Worm (Caenorhabditis elegans): ENCODE measurements around the gene Y37E11AL.9.

Gene Y37E11AL.9

ce11 chrIV:3667796-3668195 is 32.7 kb downstream of the Y37E11AL.9 start:
- TF ChIP-seq nhr-77 (tag; optimal IDR thresholded peaks at IDR 0.05) (no peak), unc-55 (GFP tag; optimal IDR thresholded peaks at IDR 0.05) (no peak), nhr-129 (tag; optimal IDR thresholded peaks at IDR 0.05) (no peak), dmd-4 (tag; optimal IDR thresholded peaks at IDR 0.05) (no peak), nhr-21 (tag; optimal IDR thresholded peaks at IDR 0.05) (no peak), elt-1 (tag; optimal IDR thresholded peaks at IDR 0.05) (no peak), nhr-10 (tag; optimal IDR thresholded peaks at IDR 0.05) (no peak), ZK546.5 (tag; optimal IDR thresholded peaks at IDR 0.05) (no peak), lin-13 (GFP tag; optimal IDR thresholded peaks at IDR 0.05) (no peak), nhr-6 (tag; optimal IDR thresholded peaks at IDR 0.05) (no peak), nhr-25 (tag; optimal IDR thresholded peaks at IDR 0.05) (no peak), egl-27 (tag; optimal IDR thresholded peaks at IDR 0.05) (no peak), unc-39 (tag; optimal IDR thresholded peaks at IDR 0.05) (no peak), sem-4 (tag; optimal IDR thresholded peaks at IDR 0.05) (no peak), peb-1 (tag; optimal IDR thresholded peaks at IDR 0.05) (no peak), mbf-1 (tag; optimal IDR thresholded peaks at IDR 0.05) (no peak), mdl-1 (tag; optimal IDR thresholded peaks at IDR 0.05) (no peak), alr-1 (tag; optimal IDR thresholded peaks at IDR 0.05) (no peak), lin-39 (tag; optimal IDR thresholded peaks at IDR 0.05) (no peak), nhr-12 (tag; optimal IDR thresholded peaks at IDR 0.05) (no peak)

- TF ChIP-seq crh-2 (tag; optimal IDR thresholded peaks at IDR 0.05), result no peak
Measured at ce11 chrIV:3666543-3666942, 33.9 kb downstream of the Y37E11AL.9 start.

ce11 chrIV:3665089-3665488 is 35.4 kb downstream of the Y37E11AL.9 start:
- TF ChIP-seq elt-1 (tag; optimal IDR thresholded peaks at IDR 0.05) (no peak), ztf-4 (tag; optimal IDR thresholded peaks at IDR 0.05) (no peak), unc-39 (tag; optimal IDR thresholded peaks at IDR 0.05) (no peak), gmeb-1 (tag; optimal IDR thresholded peaks at IDR 0.05) (no peak), sma-3 (GFP tag; optimal IDR thresholded peaks at IDR 0.05) (no peak), nhr-237 (tag; optimal IDR thresholded peaks at IDR 0.05) (no peak), C34F6.9 (tag; optimal IDR thresholded peaks at IDR 0.05) (no peak)

- TF ChIP-seq zag-1 (tag; optimal IDR thresholded peaks at IDR 0.05) (no peak), nhr-12 (tag; optimal IDR thresholded peaks at IDR 0.05) (no peak), mab-5 (tag; optimal IDR thresholded peaks at IDR 0.05) (no peak), nhr-129 (tag; optimal IDR thresholded peaks at IDR 0.05) (no peak), ceh-82 (tag; optimal IDR thresholded peaks at IDR 0.05) (no peak)
Measured at ce11 chrIV:3662863-3663262, 37.6 kb downstream of the Y37E11AL.9 start.

- TF ChIP-seq egl-27 (tag; optimal IDR thresholded peaks at IDR 0.05) (no peak), nhr-11 (tag; optimal IDR thresholded peaks at IDR 0.05) (no peak), ceh-82 (tag; optimal IDR thresholded peaks at IDR 0.05) (no peak), elt-1 (tag; optimal IDR thresholded peaks at IDR 0.05) (no peak), blmp-1 (tag; optimal IDR thresholded peaks at IDR 0.05; ENCODE audit: insufficient read depth) (no peak), aly-2 (tag; optimal IDR thresholded peaks at IDR 0.05) (no peak), mdl-1 (tag; optimal IDR thresholded peaks at IDR 0.05) (no peak), nhr-23 (tag; optimal IDR thresholded peaks at IDR 0.05) (no peak), fos-1 (tag; optimal IDR thresholded peaks at IDR 0.05) (no peak), mab-5 (tag; optimal IDR thresholded peaks at IDR 0.05) (no peak), lin-39 (tag; optimal IDR thresholded peaks at IDR 0.05) (no peak), snpc-4 (tag; optimal IDR thresholded peaks at IDR 0.05) (no peak), zag-1 (tag; optimal IDR thresholded peaks at IDR 0.05) (no peak), nhr-237 (tag; optimal IDR thresholded peaks at IDR 0.05) (no peak), nhr-77 (tag; optimal IDR thresholded peaks at IDR 0.05) (no peak), ztf-11 (tag; optimal IDR thresholded peaks at IDR 0.05) (no peak), nhr-12 (tag; optimal IDR thresholded peaks at IDR 0.05) (no peak), crh-2 (tag; optimal IDR thresholded peaks at IDR 0.05) (no peak), ztf-4 (tag; optimal IDR thresholded peaks at IDR 0.05) (no peak)
Measured at ce11 chrIV:3661117-3661634, 39.3 kb downstream of the Y37E11AL.9 start.
